Worm (Caenorhabditis elegans): Measurements from ENCODE around the gene ril-1.

ril-1 gene

ce11 chrV:14501136-14501535 lies 22.8 kb downstream of the ril-1 start, which contains the start of gene R02D5.24:
Gene R02D5.24, plus strand, starts transcription at chrV:14501340.
- TF ChIP-seq ceh-63 (GFP tag; optimal IDR thresholded peaks at IDR 0.05) (no peak), vab-15 (tag; optimal IDR thresholded peaks at IDR 0.05) (no peak), lin-14 (GFP tag; optimal IDR thresholded peaks at IDR 0.05) (peak; percentile 35), aha-1 (tag; optimal IDR thresholded peaks at IDR 0.05) (no peak), pag-3 (tag; optimal IDR thresholded peaks at IDR 0.05; ENCODE audit: borderline replicate concordance, insufficient read depth) (no peak), ceh-90 (tag; optimal IDR thresholded peaks at IDR 0.05) (no peak), nhr-84 (tag; optimal IDR thresholded peaks at IDR 0.05) (no peak), ceh-82 (tag; optimal IDR thresholded peaks at IDR 0.05) (no peak), ets-5 (GFP tag; IDR thresholded peaks at IDR 0.05) (no peak), isw-1 (GFP tag; IDR thresholded peaks at IDR 0.05) (no peak), blmp-1 (tag; optimal IDR thresholded peaks at IDR 0.05) (peak; percentile 30), dpl-1 (GFP tag; optimal IDR thresholded peaks at IDR 0.05) (no peak), ces-1 (GFP tag; optimal IDR thresholded peaks at IDR 0.05) (no peak), zip-4 (GFP tag; optimal IDR thresholded peaks at IDR 0.05) (no peak), nhr-20 (tag; optimal IDR thresholded peaks at IDR 0.05) (no peak), nhr-90 (tag; optimal IDR thresholded peaks at IDR 0.05; ENCODE audit: poor library complexity) (no peak), C34B4.2 (tag; optimal IDR thresholded peaks at IDR 0.05) (no peak), mep-1 (tag; optimal IDR thresholded peaks at IDR 0.05) (peak; percentile 1), nhr-28 (tag; optimal IDR thresholded peaks at IDR 0.05) (no peak), elt-3 (tag; optimal IDR thresholded peaks at IDR 0.05) (no peak), unc-130 (tag; optimal IDR thresholded peaks at IDR 0.05) (no peak), mab-9 (GFP tag; IDR thresholded peaks at IDR 0.05) (no peak), alr-1 (tag; optimal IDR thresholded peaks at IDR 0.05; ENCODE audit: borderline replicate concordance) (no peak), grh-1 (GFP tag; IDR thresholded peaks at IDR 0.05) (0 out of 2 replicates have a peak, but pooled peaks have one; percentile 7), unc-86 (tag; optimal IDR thresholded peaks at IDR 0.05) (no peak), nhr-76 (tag; optimal IDR thresholded peaks at IDR 0.05) (no peak)

ce11 chrV:14500554-14500953 lies 23.4 kb downstream of the ril-1 start:
- TF ChIP-seq blmp-1 (tag; optimal IDR thresholded peaks at IDR 0.05) (peak; percentile 57), unc-86 (tag; optimal IDR thresholded peaks at IDR 0.05) (no peak), lin-14 (GFP tag; optimal IDR thresholded peaks at IDR 0.05) (peak; percentile 53), lin-35 (GFP tag; optimal IDR thresholded peaks at IDR 0.05) (no peak), unc-30 (tag; optimal IDR thresholded peaks at IDR 0.05) (no peak), hlh-17 (GFP tag; optimal IDR thresholded peaks at IDR 0.05; ENCODE audit: borderline replicate concordance) (no peak), efl-1 (optimal IDR thresholded peaks at IDR 0.05) (no peak), efl-1 (GFP tag; optimal IDR thresholded peaks at IDR 0.05 in 1 of 2) (no peak), nhr-237 (tag; optimal IDR thresholded peaks at IDR 0.05) (no peak), mep-1 (tag; optimal IDR thresholded peaks at IDR 0.05) (peak; percentile 0), irx-1 (tag; optimal IDR thresholded peaks at IDR 0.05) (peak; percentile 13), mab-9 (GFP tag; IDR thresholded peaks at IDR 0.05) (no peak), C34B4.2 (tag; optimal IDR thresholded peaks at IDR 0.05) (no peak), nhr-19 (GFP tag; conservative IDR thresholded peaks at IDR 0.05) (no peak)

ce11 chrV:14499074-14499864 lies 24.7 kb downstream of the ril-1 start:
- TF ChIP-seq snu-23 (GFP tag; optimal IDR thresholded peaks at IDR 0.05) = peak; percentile 17
- TF ChIP-seq ztf-11 (tag; optimal IDR thresholded peaks at IDR 0.05) = no peak
- TF ChIP-seq lin-14 (GFP tag; optimal IDR thresholded peaks at IDR 0.05) = peak; percentile 59
- no peak for TF ChIP-seq zag-1 (tag; optimal IDR thresholded peaks at IDR 0.05)
- no peak for TF ChIP-seq nhr-77 (tag; optimal IDR thresholded peaks at IDR 0.05)
- peak in 1 of 2 experiments; percentile 22 for TF ChIP-seq lsy-2 (tag; optimal IDR thresholded peaks at IDR 0.05)
- TF ChIP-seq swsn-7 (tag; optimal IDR thresholded peaks at IDR 0.05) = no peak
- no peak; the same call in 1 of the 2 replicates for TF ChIP-seq nhr-19 (GFP tag; conservative IDR thresholded peaks at IDR 0.05)
- TF ChIP-seq tlp-1 (tag; optimal IDR thresholded peaks at IDR 0.05) = no peak
- peak; percentile 45 for TF ChIP-seq mep-1 (tag; optimal IDR thresholded peaks at IDR 0.05)
- TF ChIP-seq xbp-1 (tag; optimal IDR thresholded peaks at IDR 0.05) = no peak
- TF ChIP-seq rnt-1 (tag; optimal IDR thresholded peaks at IDR 0.05) = no peak
- peak in 2 of 6 experiments; percentile 47 to 65 for TF ChIP-seq elt-3 (tag; optimal IDR thresholded peaks at IDR 0.05)
- TF ChIP-seq egl-13 (tag; optimal IDR thresholded peaks at IDR 0.05) = no peak
- peak; percentile 83 for TF ChIP-seq nhr-85 (tag)
- no peak for TF ChIP-seq egl-27 (tag; optimal IDR thresholded peaks at IDR 0.05)
- no peak for TF ChIP-seq nhr-28 (tag; optimal IDR thresholded peaks at IDR 0.05)
- TF ChIP-seq efl-1 (optimal IDR thresholded peaks at IDR 0.05) = no peak
- TF ChIP-seq efl-1 (GFP tag; optimal IDR thresholded peaks at IDR 0.05 in 1 of 2) = peak in 1 of 2 experiments; percentile 91
- no peak for TF ChIP-seq sox-4 (tag; optimal IDR thresholded peaks at IDR 0.05)
- peak; percentile 39 for TF ChIP-seq nhr-20 (tag; optimal IDR thresholded peaks at IDR 0.05)
- TF ChIP-seq ceh-90 (tag; optimal IDR thresholded peaks at IDR 0.05) = no peak
- TF ChIP-seq vab-15 (tag; optimal IDR thresholded peaks at IDR 0.05) = no peak

Measured in whole organism, L1 larva.